Worm (Caenorhabditis elegans): ENCODE results near the gene fbxb-71.

- TF ChIP-seq skn-1 (tag; optimal IDR thresholded peaks at IDR 0.05), result no peak
- no peak for TF ChIP-seq unc-39 (tag; optimal IDR thresholded peaks at IDR 0.05)
- no peak for TF ChIP-seq snpc-4 (tag; optimal IDR thresholded peaks at IDR 0.05)
- TF ChIP-seq egl-27 (tag; optimal IDR thresholded peaks at IDR 0.05), result no peak
- TF ChIP-seq unc-55 (GFP tag; optimal IDR thresholded peaks at IDR 0.05), result no peak
- no peak for TF ChIP-seq nhr-11 (tag; optimal IDR thresholded peaks at IDR 0.05)
- no peak for TF ChIP-seq nhr-77 (tag; optimal IDR thresholded peaks at IDR 0.05)
- no peak for TF ChIP-seq zag-1 (tag; optimal IDR thresholded peaks at IDR 0.05)
- TF ChIP-seq aly-2 (tag; optimal IDR thresholded peaks at IDR 0.05), result no peak
- no peak for TF ChIP-seq R02D3.7 (tag; optimal IDR thresholded peaks at IDR 0.05)
- TF ChIP-seq mdl-1 (tag; optimal IDR thresholded peaks at IDR 0.05), result no peak
Observed at ce11 chrX:3283189-3283588, 20.5 kb downstream of the fbxb-71 start.
